Fruit fly (Drosophila melanogaster) whole organism, embryonic: ENCODE data around the gene Fer3HCH.

Experiments
- CG1024 ChIP-seq: fragments of 200-800 bp; sonication (Bioruptor generic); IDR thresholded peaks from 2 replicates; pipeline ENCODE4 v1.3.6; 2022; ENCODE audit warnings: missing biosample characterization, missing genetic modification characterization
- CG10274 ChIP-seq: fragments of 200-800 bp; sonication (Bioruptor generic); optimal IDR thresholded peaks from 3 replicates; lab custom pipeline; 2017; ENCODE audit warnings: missing biosample characterization, mild to moderate bottlenecking, missing genetic modification characterization
- CG11456 ChIP-seq: fragments of 200-800 bp; sonication (Bioruptor generic); IDR thresholded peaks from 3 replicates; pipeline ENCODE4 v1.3.6; 2022; ENCODE audit warnings: missing biosample characterization, missing genetic modification characterization
- CG1233 ChIP-seq: fragments of 200-800 bp; sonication (Bioruptor generic); optimal IDR thresholded peaks from 4 replicates; lab custom pipeline; 2018; ENCODE audit warnings: missing biosample characterization, mild to moderate bottlenecking, missing genetic modification characterization
- CG12659 ChIP-seq: fragments of 200-800 bp; sonication (Bioruptor generic); optimal IDR thresholded peaks from 3 replicates; lab custom pipeline; 2017; ENCODE audit warnings: mild to moderate bottlenecking, missing biosample characterization, missing genetic modification reagents, missing genetic modification characterization
- CG13775 ChIP-seq: fragments of 200-800 bp; sonication (Bioruptor generic); optimal IDR thresholded peaks from 3 replicates; lab custom pipeline; 2017; ENCODE audit warnings: missing biosample characterization, mild to moderate bottlenecking, missing genetic modification characterization
- CG15514 ChIP-seq: fragments of 200-800 bp; sonication (Bioruptor generic); optimal IDR thresholded peaks from 3 replicates; lab custom pipeline; 2017; ENCODE audit warnings: missing biosample characterization, missing genetic modification characterization, mild to moderate bottlenecking, moderate library complexity, missing genetic modification reagents
- CG17385 ChIP-seq: fragments of 200-800 bp; sonication (Bioruptor generic); optimal IDR thresholded peaks from 3 replicates; lab custom pipeline; 2018; ENCODE audit warnings: missing biosample characterization, mild to moderate bottlenecking, missing genetic modification characterization
- CG2116 ChIP-seq: fragments of 200-800 bp; sonication (Bioruptor generic); optimal IDR thresholded peaks from 3 replicates; lab custom pipeline; 2018; ENCODE audit warnings: missing biosample characterization, mild to moderate bottlenecking, missing genetic modification characterization
- CG2199 ChIP-seq: fragments of 200-800 bp; sonication (Bioruptor generic); IDR thresholded peaks from 3 replicates; pipeline ENCODE4 v1.3.6; 2022; ENCODE audit warnings: missing biosample characterization, missing genetic modification characterization
- CG30020 ChIP-seq: fragments of 200-800 bp; optimal IDR thresholded peaks from 2 replicates; lab custom pipeline; 2019; ENCODE audit warnings: missing biosample characterization, mild to moderate bottlenecking, missing genetic modification characterization, moderate library complexity
- CG32772 ChIP-seq: fragments of 200-800 bp; sonication (Bioruptor generic); IDR thresholded peaks from 2 replicates; pipeline ENCODE4 v1.3.6; 2022; ENCODE audit warnings: missing biosample characterization, missing genetic modification characterization
- CG3847 ChIP-seq: fragments of 200-800 bp; sonication (Bioruptor generic); IDR thresholded peaks from 2 replicates; pipeline ENCODE4 v1.3.6; 2022; ENCODE audit warnings: missing biosample characterization, missing genetic modification characterization
- CG4360 ChIP-seq: fragments of 200-800 bp; sonication (Bioruptor generic); IDR thresholded peaks from 2 replicates; pipeline ENCODE4 v1.3.6; 2022; ENCODE audit warnings: missing biosample characterization, missing genetic modification characterization
- CG5245 ChIP-seq: fragments of 200-800 bp; sonication (Bioruptor generic); optimal IDR thresholded peaks from 3 replicates; lab custom pipeline; 2016; ENCODE audit warnings: missing biosample characterization, missing genetic modification characterization
- CG6689 ChIP-seq: fragments of 200-800 bp; sonication (Bioruptor generic); IDR thresholded peaks from 2 replicates; pipeline ENCODE4 v1.3.6; 2022; ENCODE audit warnings: missing biosample characterization, missing genetic modification characterization
- CG7839 ChIP-seq: fragments of 200-800 bp; sonication (Bioruptor generic); optimal IDR thresholded peaks from 3 replicates; lab custom pipeline; 2018; ENCODE audit warnings: missing biosample characterization, mild to moderate bottlenecking, missing genetic modification characterization, moderate library complexity
- CG9215 ChIP-seq: fragments of 200-800 bp; sonication (Bioruptor generic); IDR thresholded peaks from 2 replicates; pipeline ENCODE4 v1.3.6; 2022; ENCODE audit warnings: missing biosample characterization, missing genetic modification characterization
- CG9876 ChIP-seq: fragments of 200-800 bp; sonication (Bioruptor generic); optimal IDR thresholded peaks from 2 replicates; lab custom pipeline; 2016; ENCODE audit warnings: missing biosample characterization, missing genetic modification characterization
- CG9932 ChIP-seq: fragments of 200-800 bp; sonication (Bioruptor generic); IDR thresholded peaks from 2 replicates; pipeline ENCODE4 v1.3.6; 2022; ENCODE audit warnings: missing biosample characterization, missing genetic modification characterization
- CoRest ChIP-seq: fragments of 200-800 bp; sonication (Bioruptor generic); optimal IDR thresholded peaks from 3 replicates; lab custom pipeline; 2018; ENCODE audit warnings: missing biosample characterization, mild to moderate bottlenecking, missing genetic modification characterization, moderate library complexity
- D19B ChIP-seq: fragments of 200-800 bp; sonication (Bioruptor generic); optimal IDR thresholded peaks from 2 replicates; lab custom pipeline; 2017; ENCODE audit warnings: missing biosample characterization, mild to moderate bottlenecking, missing genetic modification characterization
- Dll ChIP-seq: fragments of 200-800 bp; sonication (Bioruptor generic); IDR thresholded peaks from 4 replicates; pipeline ENCODE4 v1.3.6; 2022; ENCODE audit warnings: missing biosample characterization, missing genetic modification characterization; ENCODE audit not compliant: partially characterized antibody
- Eip74EF ChIP-seq, 2 experiments: fragments of 200-800 bp in 1 of 2; fragments of >200 bp in 1 of 2; sonication (Bioruptor generic) in 1 of 2; optimal IDR thresholded peaks; 2 replicates each; lab custom pipeline; 2017 to 2019; ENCODE audit warnings: missing biosample characterization in 2 of 2, missing genetic modification characterization in 2 of 2, mild to moderate bottlenecking in 1 of 2, moderate library complexity in 1 of 2
- Ets97D ChIP-seq: fragments of 200-800 bp; sonication (Bioruptor generic); optimal IDR thresholded peaks from 3 replicates; lab custom pipeline; 2016; ENCODE audit warnings: missing biosample characterization, missing genetic modification characterization
- Hsf ChIP-seq: fragments of 200-800 bp; sonication (Bioruptor generic); optimal IDR thresholded peaks from 3 replicates; lab custom pipeline; 2016; ENCODE audit warnings: missing biosample characterization, missing genetic modification characterization
- Lpt ChIP-seq: fragments of >200 bp; optimal IDR thresholded peaks from 2 replicates; lab custom pipeline; 2018; ENCODE audit warnings: missing biosample characterization, missing genetic modification characterization
- MBD-R2 ChIP-seq: fragments of 200-800 bp; sonication (Bioruptor generic); IDR thresholded peaks from 2 replicates; pipeline ENCODE4 v1.3.6; 2022; ENCODE audit warnings: missing biosample characterization, missing genetic modification characterization
- Oaz ChIP-seq: fragments of 200-800 bp; sonication (Bioruptor generic); IDR thresholded peaks from 2 replicates; pipeline ENCODE4 v1.3.6; 2022; ENCODE audit warnings: missing biosample characterization, missing genetic modification characterization
- Optix ChIP-seq: fragments of 200-800 bp; sonication (Bioruptor generic); IDR thresholded peaks from 3 replicates; pipeline ENCODE4 v1.3.6; 2022; ENCODE audit warnings: missing biosample characterization, missing genetic modification characterization
- Poxn ChIP-seq: fragments of 200-800 bp; sonication (Bioruptor generic); IDR thresholded peaks from 2 replicates; pipeline ENCODE4 v1.3.6; 2022; ENCODE audit warnings: missing biosample characterization, missing genetic modification characterization
- Rfx ChIP-seq: fragments of 200-800 bp; sonication (Bioruptor generic); IDR thresholded peaks from 2 replicates; pipeline ENCODE4 v1.3.6; 2022; ENCODE audit warnings: missing biosample characterization, missing genetic modification characterization
- Rx ChIP-seq: fragments of 200-800 bp; sonication (Bioruptor generic); IDR thresholded peaks from 2 replicates; pipeline ENCODE4 v1.3.6; 2022; ENCODE audit warnings: missing biosample characterization, missing genetic modification characterization
- Tbp ChIP-seq: fragments of >200 bp; optimal IDR thresholded peaks from 2 replicates; lab custom pipeline; 2018; ENCODE audit warnings: missing biosample characterization, missing genetic modification characterization
- caup ChIP-seq: fragments of 200-800 bp; sonication (Bioruptor generic); optimal IDR thresholded peaks from 3 replicates; lab custom pipeline; 2017; ENCODE audit warnings: missing biosample characterization, mild to moderate bottlenecking, missing genetic modification characterization, moderate library complexity; ENCODE audit not compliant: severe bottlenecking
- ci ChIP-seq: fragments of 200-800 bp; sonication (Bioruptor generic); IDR thresholded peaks from 3 replicates; pipeline ENCODE4 v1.3.6; 2022; ENCODE audit warnings: missing biosample characterization, missing genetic modification characterization
- corto ChIP-seq: fragments of 200-800 bp; sonication (Bioruptor generic); optimal IDR thresholded peaks from 2 replicates; lab custom pipeline; 2016; ENCODE audit warnings: missing biosample characterization, mild to moderate bottlenecking, missing genetic modification characterization, moderate library complexity
- crc ChIP-seq: fragments of 200-800 bp; sonication (Bioruptor generic); optimal IDR thresholded peaks from 2 replicates; lab custom pipeline; 2016; ENCODE audit warnings: missing biosample characterization, missing genetic modification characterization
- dysf ChIP-seq: fragments of 200-800 bp; sonication (Bioruptor generic); IDR thresholded peaks from 3 replicates; pipeline ENCODE4 v1.3.6; 2022; ENCODE audit warnings: missing biosample characterization, missing genetic modification characterization
- ewg ChIP-seq: fragments of 200-800 bp; sonication (Bioruptor generic); optimal IDR thresholded peaks from 3 replicates; lab custom pipeline; 2017; ENCODE audit warnings: mild to moderate bottlenecking, missing biosample characterization, missing genetic modification reagents, missing genetic modification characterization
- fd3F ChIP-seq: fragments of 200-800 bp; sonication (Bioruptor generic); optimal IDR thresholded peaks from 2 replicates; lab custom pipeline; 2018; ENCODE audit warnings: missing biosample characterization, mild to moderate bottlenecking, missing genetic modification characterization, moderate library complexity
- gem ChIP-seq: fragments of 200-800 bp; sonication (Bioruptor generic); optimal IDR thresholded peaks from 2 replicates; lab custom pipeline; 2019; ENCODE audit warnings: missing biosample characterization, mild to moderate bottlenecking, missing genetic modification characterization, moderate library complexity
- kay ChIP-seq: fragments of 200-800 bp; sonication (Bioruptor generic); optimal IDR thresholded peaks from 2 replicates; lab custom pipeline; 2016; ENCODE audit warnings: missing biosample characterization, missing genetic modification characterization
- pfk ChIP-seq: fragments of 200-800 bp; sonication (Bioruptor generic); optimal IDR thresholded peaks from 2 replicates; lab custom pipeline; 2018; ENCODE audit warnings: missing biosample characterization, mild to moderate bottlenecking, missing genetic modification characterization, moderate library complexity
- pho ChIP-seq: fragments of 200-800 bp; sonication (Bioruptor generic); optimal IDR thresholded peaks from 2 replicates; lab custom pipeline; 2016; ENCODE audit warnings: missing biosample characterization, missing genetic modification characterization
- prd ChIP-seq, 3 experiments: fragments of >200 bp in 2 of 3; fragments of 200-800 bp in 1 of 3; sonication (Bioruptor generic) in 1 of 3; optimal IDR thresholded peaks in 2 of 3; IDR thresholded peaks in 1 of 3; 2 replicates in 2 of 3; 3 replicates in 1 of 3; pipeline versions ENCODE4 v1.3.6 to Lab custom; 2017 to 2022; ENCODE audit warnings: missing biosample characterization in 1 of 3, missing genetic modification characterization in 1 of 3
- ro ChIP-seq: fragments of 200-800 bp; sonication (Bioruptor generic); IDR thresholded peaks from 2 replicates; pipeline ENCODE4 v1.3.6; 2022; ENCODE audit warnings: missing biosample characterization, missing genetic modification characterization
- shn ChIP-seq: fragments of 200-800 bp; sonication (Bioruptor generic); optimal IDR thresholded peaks from 3 replicates; lab custom pipeline; 2016; ENCODE audit warnings: missing biosample characterization, missing genetic modification characterization
- slou ChIP-seq: fragments of 200-800 bp; sonication (Bioruptor generic); optimal IDR thresholded peaks from 3 replicates; lab custom pipeline; 2016; ENCODE audit warnings: missing biosample characterization, missing genetic modification characterization
- so ChIP-seq: fragments of 200-800 bp; sonication (Bioruptor generic); IDR thresholded peaks from 3 replicates; pipeline ENCODE4 v1.3.6; 2022; ENCODE audit warnings: missing biosample characterization, missing genetic modification characterization
- twi ChIP-seq: fragments of 200-800 bp; optimal IDR thresholded peaks from 2 replicates; lab custom pipeline; 2019; ENCODE audit warnings: missing biosample characterization, mild to moderate bottlenecking, missing genetic modification characterization, moderate library complexity

Gene Fer3HCH

dm6 chrX:13099919-13100318, 8.1 kb downstream of the Fer3HCH start (continued):
- TF ChIP-seq shn (GFP tag; lab: Kevin White, UChicago) (no peak), D19B (GFP tag; lab: Kevin White, UChicago) (peak; percentile 59), CG4360 (GFP tag; lab: Robert Waterston, UW) (peak; percentile 48), CG12659 (GFP tag; lab: Kevin White, UChicago) (peak; percentile 85), CG30020 (tag; lab: Kevin White, UChicago) (peak; percentile 16), CG32772 (peak; percentile 82), corto (GFP tag; lab: Kevin White, UChicago) (peak; percentile 32), kay (GFP tag; lab: Kevin White, UChicago) (peak; percentile 74), Ets97D (GFP tag; lab: Kevin White, UChicago) (peak; percentile 5), ewg (GFP tag; lab: Kevin White, UChicago) (peak; percentile 47), CG2199 (GFP tag; lab: Robert Waterston, UW) (peak; percentile 64; the same call in 1 of the 3 replicates), Tbp (GFP tag; lab: Kevin White, UChicago) (no peak), caup (peak; percentile 84), Poxn (GFP tag; lab: Robert Waterston, UW) (peak; percentile 58; the same call in 1 of the 2 replicates), CG9215 (peak; percentile 77), dysf (GFP tag; lab: Robert Waterston, UW) (peak; percentile 93), Eip74EF (GFP tag; optimal IDR thresholded peaks at IDR 0.05; lab: Kevin White, UChicago) (peak in 1 of 2 experiments; percentile 42), Lpt (GFP tag; lab: Kevin White, UChicago) (no peak), ci (peak; percentile 88), fd3F (GFP tag; lab: Kevin White, UChicago) (peak; percentile 87), slou (GFP tag; lab: Kevin White, UChicago) (no peak), CG7839 (tag; lab: Kevin White, UChicago) (peak; percentile 88), CG11456 (GFP tag; lab: Robert Waterston, UW) (peak; percentile 91), ro (GFP tag; lab: Robert Waterston, UW) (peak; percentile 53), twi (tag; lab: Kevin White, UChicago) (peak; percentile 44), CG9932 (GFP tag; lab: Robert Waterston, UW) (peak; percentile 92), CG6689 (GFP tag; lab: Robert Waterston, UW) (peak; percentile 89), Oaz (GFP tag; lab: Robert Waterston, UW) (peak; percentile 75), gem (tag; lab: Kevin White, UChicago) (peak; percentile 91), CG13775 (peak; percentile 61), CG15514 (GFP tag; lab: Kevin White, UChicago) (peak; percentile 80), pfk (GFP tag; lab: Kevin White, UChicago) (no peak), CG3847 (GFP tag; lab: Robert Waterston, UW) (peak; percentile 86), Optix (peak; percentile 67), CG1233 (peak; percentile 72), Dll (GFP tag; lab: Robert Waterston, UW) (no peak), CG2116 (GFP tag; lab: Kevin White, UChicago) (peak; percentile 13), CoRest (tag; lab: Kevin White, UChicago) (peak; percentile 87), CG1024 (GFP tag; lab: Robert Waterston, UW) (peak; percentile 61), MBD-R2 (GFP tag; lab: Robert Waterston, UW) (peak; percentile 57), crc (no peak), prd (optimal IDR thresholded peaks at IDR 0.05; lab: Kevin White, UChicago) (no peak), prd (GFP tag; IDR thresholded peaks at IDR 0.05; lab: Robert Waterston, UW) (peak; percentile 88), Rx (GFP tag; lab: Robert Waterston, UW) (peak; percentile 82), Rfx (GFP tag; lab: Robert Waterston, UW) (peak; percentile 96), pho (GFP tag; lab: Kevin White, UChicago) (peak; percentile 11), CG10274 (GFP tag; lab: Kevin White, UChicago) (peak; percentile 53), CG5245 (peak; percentile 55), Hsf (GFP tag; lab: Kevin White, UChicago) (peak; percentile 6), CG9876 (GFP tag; lab: Kevin White, UChicago) (no peak), so (peak; percentile 91), CG17385 (GFP tag; lab: Kevin White, UChicago) (peak; percentile 78)
